Worm (Caenorhabditis elegans) whole organism, young adult: ENCODE measurements around the gene mdt-9.
A peak's percentile ranks its signal among the peaks of the same experiment; 100 is the strongest.

Source experiments
- B0019.2 ChIP-seq: fragments of 200-800 bp; sonication (Bioruptor generic); conservative IDR thresholded peaks from 2 replicates; pipeline ENCODE4 v1.3.6; 2022; ENCODE audit warnings: missing genetic modification reagents, missing genetic modification characterization, missing compliant biosample characterization
- B0336.3 ChIP-seq: fragments of 200-800 bp; sonication (Bioruptor generic); IDR thresholded peaks from 2 replicates; pipeline ENCODE4 v1.3.6; 2022; ENCODE audit warnings: missing genetic modification characterization, missing compliant biosample characterization
- F33H1.4 ChIP-seq: fragments of 200-800 bp; sonication (Bioruptor generic); IDR thresholded peaks from 2 replicates; pipeline ENCODE4 v1.3.6; 2022; ENCODE audit warnings: missing genetic modification reagents, missing genetic modification characterization, missing compliant biosample characterization
- F39B2.1 ChIP-seq: fragments of 200-800 bp; sonication (Bioruptor generic); IDR thresholded peaks from 2 replicates; pipeline ENCODE4 v1.3.6; 2022; ENCODE audit warnings: missing genetic modification reagents, missing genetic modification characterization, missing compliant biosample characterization
- F49E8.2 ChIP-seq: sonication (generic microtip); optimal IDR thresholded peaks from 3 replicates; lab custom pipeline; 2017; ENCODE audit warnings: missing genetic modification characterization, mild to moderate bottlenecking, missing compliant biosample characterization, antibody characterized with exemption, moderate library complexity; ENCODE audit not compliant: insufficient read depth
- F52B5.7 ChIP-seq: sonication (generic microtip); optimal IDR thresholded peaks from 2 replicates; lab custom pipeline; 2016; ENCODE audit warnings: mild to moderate bottlenecking, missing genetic modification characterization, missing compliant biosample characterization
- T07F8.4 ChIP-seq: sonication (generic microtip); optimal IDR thresholded peaks from 2 replicates; lab custom pipeline; 2016; ENCODE audit warnings: mild to moderate bottlenecking, missing genetic modification characterization, moderate library complexity, missing compliant biosample characterization
- Y53G8AR.9 ChIP-seq: fragments of 200-800 bp; sonication (Bioruptor generic); conservative IDR thresholded peaks from 2 replicates; pipeline ENCODE4 v1.3.6; 2022; ENCODE audit warnings: missing genetic modification reagents, missing genetic modification characterization, missing compliant biosample characterization
- Y56A3A.18 ChIP-seq: fragments of 200-800 bp; sonication (Bioruptor generic); IDR thresholded peaks from 2 replicates; pipeline ENCODE4 v1.3.6; 2022; ENCODE audit warnings: missing genetic modification reagents, missing genetic modification characterization, missing compliant biosample characterization
- Y79H2A.3 ChIP-seq: fragments of 200-800 bp; sonication (Bioruptor generic); conservative IDR thresholded peaks from 2 replicates; pipeline ENCODE4 v1.3.6; 2022; ENCODE audit warnings: missing genetic modification reagents, missing genetic modification characterization, missing compliant biosample characterization
- Y95B8A.8 ChIP-seq: fragments of 200-800 bp; sonication (Bioruptor generic); IDR thresholded peaks from 2 replicates; pipeline ENCODE4 v1.3.6; 2022; ENCODE audit warnings: missing genetic modification reagents, missing genetic modification characterization, missing compliant biosample characterization
- athp-1 ChIP-seq: sonication (generic microtip); optimal IDR thresholded peaks from 2 replicates; lab custom pipeline; 2017; ENCODE audit warnings: mild to moderate bottlenecking, missing genetic modification characterization, missing compliant biosample characterization
- attf-6 ChIP-seq: fragments of 200-800 bp; sonication (Bioruptor generic); IDR thresholded peaks from 2 replicates; pipeline ENCODE4 v1.3.6; 2022; ENCODE audit warnings: missing genetic modification reagents, missing genetic modification characterization, missing compliant biosample characterization
- cebp-2 ChIP-seq: fragments of 200-800 bp; sonication (Bioruptor generic); IDR thresholded peaks from 2 replicates; pipeline ENCODE4 v1.3.6; 2022; ENCODE audit warnings: missing genetic modification characterization, missing compliant biosample characterization
- ceh-58 ChIP-seq: fragments of 200-800 bp; sonication (Bioruptor generic); IDR thresholded peaks from 2 replicates; pipeline ENCODE4 v1.3.6; 2022; ENCODE audit warnings: missing genetic modification characterization, missing compliant biosample characterization
- ceh-91 ChIP-seq: fragments of 200-800 bp; sonication (Bioruptor generic); IDR thresholded peaks from 2 replicates; pipeline ENCODE4 v1.3.6; 2022; ENCODE audit warnings: missing genetic modification reagents, missing genetic modification characterization, missing compliant biosample characterization
- chd-7 ChIP-seq: sonication (generic microtip); optimal IDR thresholded peaks from 2 replicates; lab custom pipeline; 2016; ENCODE audit warnings: mild to moderate bottlenecking, missing genetic modification characterization, moderate library complexity, missing compliant biosample characterization
- die-1 ChIP-seq: sonication (generic microtip); optimal IDR thresholded peaks from 2 replicates; lab custom pipeline; 2016; ENCODE audit warnings: missing genotype, mild to moderate bottlenecking, missing genetic modification characterization, missing compliant biosample characterization
- egl-18 ChIP-seq: fragments of 200-800 bp; sonication (Bioruptor generic); IDR thresholded peaks from 2 replicates; pipeline ENCODE4 v1.3.6; 2022; ENCODE audit warnings: missing genetic modification reagents, missing genetic modification characterization, missing compliant biosample characterization
- egl-44 ChIP-seq: fragments of 200-800 bp; sonication (Bioruptor generic); IDR thresholded peaks from 2 replicates; pipeline ENCODE4 v1.3.6; 2022; ENCODE audit warnings: missing genetic modification reagents, missing genetic modification characterization, missing compliant biosample characterization
- egrh-3 ChIP-seq: fragments of 200-800 bp; sonication (Bioruptor generic); IDR thresholded peaks from 2 replicates; pipeline ENCODE4 v1.3.6; 2022; ENCODE audit warnings: missing genetic modification reagents, missing genetic modification characterization, missing compliant biosample characterization
- fkh-3 ChIP-seq: sonication (generic microtip); optimal IDR thresholded peaks from 2 replicates; lab custom pipeline; 2016; ENCODE audit warnings: mild to moderate bottlenecking, missing genetic modification characterization, missing compliant biosample characterization
- hlh-26 ChIP-seq: fragments of 200-800 bp; sonication (Bioruptor generic); conservative IDR thresholded peaks from 2 replicates; pipeline ENCODE4 v1.3.6; 2022; ENCODE audit warnings: missing genetic modification reagents, missing genetic modification characterization, missing compliant biosample characterization
- hrde-1 ChIP-seq: sonication (generic microtip); optimal IDR thresholded peaks from 2 replicates; lab custom pipeline; 2016; ENCODE audit warnings: missing genetic modification characterization, mild to moderate bottlenecking, missing compliant biosample characterization, moderate library complexity, missing genotype, missing genetic modification reagents, borderline replicate concordance
- hsf-1 ChIP-seq: fragments of 200-800 bp; sonication (Bioruptor generic); IDR thresholded peaks from 2 replicates; pipeline ENCODE4 v1.3.6; 2022; ENCODE audit warnings: missing genetic modification reagents, missing genetic modification characterization, missing compliant biosample characterization
- lin-26 ChIP-seq: fragments of 200-800 bp; sonication (Bioruptor generic); IDR thresholded peaks from 2 replicates; pipeline ENCODE4 v1.3.6; 2022; ENCODE audit warnings: missing genetic modification reagents, missing genetic modification characterization, missing compliant biosample characterization
- lin-54 ChIP-seq: fragments of 200-800 bp; sonication (Bioruptor generic); optimal IDR thresholded peaks from 2 replicates; lab custom pipeline; 2018; ENCODE audit warnings: mild to moderate bottlenecking, missing genetic modification characterization, missing compliant biosample characterization
- lsl-1 ChIP-seq: fragments of 200-800 bp; sonication (Bioruptor generic); optimal IDR thresholded peaks from 2 replicates; lab custom pipeline; 2018; ENCODE audit warnings: mild to moderate bottlenecking, missing genetic modification characterization, moderate library complexity, missing compliant biosample characterization
- madf-3 ChIP-seq: fragments of 200-800 bp; sonication (Bioruptor generic); IDR thresholded peaks from 2 replicates; pipeline ENCODE4 v1.3.6; 2022; ENCODE audit warnings: missing genetic modification reagents, missing genetic modification characterization, missing compliant biosample characterization
- madf-6 ChIP-seq: fragments of 200-800 bp; sonication (Bioruptor generic); IDR thresholded peaks from 2 replicates; pipeline ENCODE4 v1.3.6; 2022; ENCODE audit warnings: missing genetic modification reagents, missing genetic modification characterization, missing compliant biosample characterization
- mcd-1 ChIP-seq: fragments of 200-800 bp; sonication (Bioruptor generic); IDR thresholded peaks from 2 replicates; pipeline ENCODE4 v1.3.6; 2022; ENCODE audit warnings: missing genetic modification reagents, missing genetic modification characterization, missing compliant biosample characterization
- nfya-1 ChIP-seq: sonication (generic microtip); optimal IDR thresholded peaks from 2 replicates; lab custom pipeline; 2017; ENCODE audit warnings: antibody characterized with exemption, missing compliant biosample characterization, missing genetic modification characterization, borderline replicate concordance; ENCODE audit not compliant: insufficient read depth
- nfyb-1 ChIP-seq: fragments of 200-800 bp; sonication (Bioruptor generic); IDR thresholded peaks from 2 replicates; pipeline ENCODE4 v1.3.6; 2022; ENCODE audit warnings: missing genetic modification reagents, missing genetic modification characterization, missing compliant biosample characterization
- nhr-120 ChIP-seq: fragments of 200-800 bp; sonication (Bioruptor generic); IDR thresholded peaks from 2 replicates; pipeline ENCODE4 v1.3.6; 2022; ENCODE audit warnings: missing genetic modification characterization, missing compliant biosample characterization
- nhr-179 ChIP-seq: sonication (generic microtip); optimal IDR thresholded peaks from 2 replicates; lab custom pipeline; 2016; ENCODE audit warnings: mild to moderate bottlenecking, missing genetic modification characterization, missing compliant biosample characterization
- rcor-1 ChIP-seq: fragments of 200-800 bp; sonication (Bioruptor generic); IDR thresholded peaks from 2 replicates; pipeline ENCODE4 v1.3.6; 2022; ENCODE audit warnings: missing genetic modification reagents, missing genetic modification characterization, missing compliant biosample characterization
- repo-1 ChIP-seq: sonication (generic microtip); optimal IDR thresholded peaks from 2 replicates; lab custom pipeline; 2017; ENCODE audit warnings: mild to moderate bottlenecking, missing genetic modification characterization, missing compliant biosample characterization
- snpc-3.4 ChIP-seq: sonication (generic microtip); optimal IDR thresholded peaks from 2 replicates; lab custom pipeline; 2017; ENCODE audit warnings: missing genetic modification characterization, mild to moderate bottlenecking, missing compliant biosample characterization, antibody characterized with exemption, moderate library complexity, missing genotype, missing genetic modification reagents
- snpc-4 ChIP-seq, 5 experiments: fragments of 150-350 bp in 1 of 5; sonication (generic microtip) in 4 of 5; optimal IDR thresholded peaks; 2 replicates each; lab custom pipeline; 2014 to 2018; ENCODE audit warnings: missing genetic modification characterization in 5 of 5, missing biosample characterization in 3 of 5, antibody characterized with exemption in 2 of 5, mild to moderate bottlenecking in 2 of 5, missing compliant biosample characterization in 2 of 5, missing genotype in 2 of 5, moderate library complexity in 2 of 5, missing genetic modification reagents in 1 of 5
- somi-1 ChIP-seq: fragments of 200-800 bp; sonication (Bioruptor generic); optimal IDR thresholded peaks from 2 replicates; lab custom pipeline; 2018; ENCODE audit warnings: mild to moderate bottlenecking, missing genetic modification characterization, missing compliant biosample characterization
- tlf-1 ChIP-seq: fragments of 200-800 bp; sonication (Bioruptor generic); optimal IDR thresholded peaks from 2 replicates; lab custom pipeline; 2018; ENCODE audit warnings: mild to moderate bottlenecking, missing genetic modification characterization, missing compliant biosample characterization
- unc-130 ChIP-seq: sonication (generic microtip); optimal IDR thresholded peaks from 2 replicates; lab custom pipeline; 2016; ENCODE audit warnings: missing genetic modification reagents, missing genetic modification characterization, missing compliant biosample characterization
- unc-62 ChIP-seq: fragments of 150-350 bp; optimal IDR thresholded peaks from 2 replicates; lab custom pipeline; 2014; ENCODE audit warnings: missing biosample characterization, missing genetic modification reagents, missing genetic modification characterization
- xnd-1 ChIP-seq: sonication (generic microtip); optimal IDR thresholded peaks from 2 replicates; lab custom pipeline; 2016; ENCODE audit warnings: missing genotype, missing genetic modification reagents, missing genetic modification characterization, missing compliant biosample characterization
- zim-3 ChIP-seq: sonication (generic microtip); optimal IDR thresholded peaks from 2 replicates; lab custom pipeline; 2017; ENCODE audit warnings: mild to moderate bottlenecking, missing genetic modification characterization, moderate library complexity, missing compliant biosample characterization
- ztf-22 ChIP-seq: fragments of 200-800 bp; sonication (Bioruptor generic); optimal IDR thresholded peaks from 2 replicates; lab custom pipeline; 2018; ENCODE audit warnings: mild to moderate bottlenecking, missing genetic modification characterization, moderate library complexity, missing compliant biosample characterization

The mdt-9 gene

DNA sequence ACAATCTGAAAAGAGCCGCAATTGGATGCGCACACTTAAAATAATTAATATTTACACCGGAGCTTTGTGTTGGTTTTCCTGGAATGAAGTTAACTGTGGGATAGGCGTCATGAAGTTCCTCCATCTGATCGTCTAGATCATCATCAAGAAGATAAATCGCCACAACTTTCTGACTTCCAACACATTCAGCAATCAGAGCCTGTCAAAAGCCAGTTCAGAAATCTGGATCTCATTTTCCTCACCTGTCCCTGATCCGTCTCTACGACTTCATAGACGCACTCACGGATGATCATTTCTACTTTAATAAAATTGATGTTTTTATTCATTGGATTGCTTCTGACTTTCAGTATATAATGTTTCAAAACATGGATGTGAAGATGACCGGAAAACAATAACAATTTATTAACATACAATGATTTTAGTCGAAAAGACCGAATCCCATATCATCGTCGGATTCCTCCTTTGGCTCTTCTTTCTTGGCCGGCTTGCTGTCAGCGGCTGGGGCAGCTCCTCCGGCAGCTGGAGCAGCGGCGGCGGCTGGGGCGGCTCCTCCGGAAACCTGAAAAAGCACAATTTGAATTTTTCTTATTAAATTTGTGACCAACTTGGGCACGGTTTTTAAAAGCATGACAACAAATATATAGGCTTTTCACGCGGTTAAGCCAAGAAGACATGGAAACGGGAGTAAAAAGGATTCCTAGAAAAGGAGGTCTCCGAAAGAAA is 16.9 kb upstream of the mdt-9 start, which contains the start of gene agt-1:
TSS of gene agt-1 (minus strand) at position 293 of the 723 bp plus-strand sequence.
- TF ChIP-seq madf-6 (GFP tag; lab: Robert Waterston, UW) (peak; percentile 74), rcor-1 (GFP tag; lab: Robert Waterston, UW) (peak; percentile 64), hlh-26 (GFP tag; lab: Robert Waterston, UW) (no peak), F49E8.2 (tag; lab: Kevin White, UChicago) (no peak), unc-130 (no peak), lin-26 (GFP tag; lab: Robert Waterston, UW) (peak; percentile 54; the same call in 1 of the 2 replicates), Y95B8A.8 (GFP tag; lab: Robert Waterston, UW) (0 out of 2 replicates have a peak, but pooled peaks have one; percentile 34), Y79H2A.3 (GFP tag; lab: Robert Waterston, UW) (no peak), somi-1 (GFP tag; lab: Kevin White, UChicago) (no peak), athp-1 (tag; lab: Kevin White, UChicago) (peak; percentile 29), snpc-3.4 (tag; lab: Kevin White, UChicago) (no peak), nhr-179 (tag; lab: Kevin White, UChicago) (no peak), fkh-3 (tag; lab: Kevin White, UChicago) (no peak), egl-18 (GFP tag; lab: Robert Waterston, UW) (no peak), B0336.3 (GFP tag; lab: Robert Waterston, UW) (peak; percentile 68), lin-54 (GFP tag; lab: Kevin White, UChicago) (peak; percentile 39), ceh-91 (GFP tag; lab: Robert Waterston, UW) (no peak), Y56A3A.18 (GFP tag; lab: Robert Waterston, UW) (peak; percentile 69), snpc-4 (GFP tag; optimal IDR thresholded peaks at IDR 0.05; lab: Kevin White, UChicago) (no peak), snpc-4 (tag; optimal IDR thresholded peaks at IDR 0.05; lab: Kevin White, UChicago) (peak in 2 of 4 experiments; percentile 40 to 71), F52B5.7 (no peak), hrde-1 (tag; lab: Kevin White, UChicago) (peak; percentile 33), madf-3 (GFP tag; lab: Robert Waterston, UW) (no peak), egrh-3 (peak; percentile 92), tlf-1 (GFP tag; lab: Kevin White, UChicago) (peak; percentile 62), die-1 (tag; lab: Kevin White, UChicago) (no peak), unc-62 (GFP tag; lab: Kevin White, UChicago) (no peak), lsl-1 (GFP tag; lab: Kevin White, UChicago) (peak; percentile 5), attf-6 (GFP tag; lab: Robert Waterston, UW) (peak; percentile 89), Y53G8AR.9 (GFP tag; lab: Robert Waterston, UW) (0 out of 2 replicates have a peak, but pooled peaks have one; percentile 74), nfya-1 (tag; lab: Kevin White, UChicago) (no peak), zim-3 (tag; lab: Kevin White, UChicago) (no peak), T07F8.4 (no peak), ztf-22 (GFP tag; lab: Kevin White, UChicago) (no peak), F33H1.4 (peak; percentile 47), xnd-1 (tag; lab: Kevin White, UChicago) (peak; percentile 31), nhr-120 (GFP tag; lab: Robert Waterston, UW) (no peak), ceh-58 (GFP tag; lab: Robert Waterston, UW) (0 out of 2 replicates have a peak, but pooled peaks have one; percentile 27), chd-7 (tag; lab: Kevin White, UChicago) (peak; percentile 31), mcd-1 (peak; percentile 53; the same call in 1 of the 2 replicates), B0019.2 (GFP tag; lab: Robert Waterston, UW) (no peak), F39B2.1 (GFP tag; lab: Robert Waterston, UW) (no peak), hsf-1 (GFP tag; lab: Robert Waterston, UW) (peak; percentile 56), egl-44 (GFP tag; lab: Robert Waterston, UW) (0 out of 2 replicates have a peak, but pooled peaks have one; percentile 17), cebp-2 (GFP tag; lab: Robert Waterston, UW) (peak; percentile 89), repo-1 (tag; lab: Kevin White, UChicago) (peak; percentile 43), nfyb-1 (no peak)
